Worm (Caenorhabditis elegans) whole organism, L1 larva: Measurements from ENCODE around the gene nspc-20.

ENCODE experiments used
- lin-39 ChIP-seq: fragments of 150-350 bp; optimal IDR thresholded peaks from 2 replicates; lab custom pipeline; 2014; ENCODE audit warnings: missing biosample characterization, missing genetic modification reagents, missing genetic modification characterization
- nhr-12 ChIP-seq: sonication (generic microtip); optimal IDR thresholded peaks from 2 replicates; lab custom pipeline; 2017; ENCODE audit warnings: missing biosample characterization, missing genetic modification characterization
- nhr-20 ChIP-seq: sonication (generic microtip); optimal IDR thresholded peaks from 2 replicates; lab custom pipeline; 2016; ENCODE audit warnings: mild to moderate bottlenecking, missing genetic modification characterization, missing compliant biosample characterization
- nhr-77 ChIP-seq: fragments of 150-350 bp; optimal IDR thresholded peaks from 2 replicates; lab custom pipeline; 2014; ENCODE audit warnings: missing biosample characterization, missing genetic modification characterization
- pag-3 ChIP-seq: sonication (generic microtip); optimal IDR thresholded peaks from 2 replicates; lab custom pipeline; 2017; ENCODE audit warnings: missing genetic modification characterization, mild to moderate bottlenecking, missing compliant biosample characterization, antibody characterized with exemption, borderline replicate concordance; ENCODE audit not compliant: insufficient read depth
- skn-1 ChIP-seq: fragments of 150-350 bp; optimal IDR thresholded peaks from 2 replicates; lab custom pipeline; 2014; ENCODE audit warnings: missing biosample characterization, missing genetic modification characterization
- zag-1 ChIP-seq: fragments of 150-350 bp; optimal IDR thresholded peaks from 2 replicates; lab custom pipeline; 2014; ENCODE audit warnings: missing biosample characterization, missing genetic modification characterization
- ztf-11 ChIP-seq, 2 experiments: sonication (generic microtip); optimal IDR thresholded peaks; 2 replicates each; lab custom pipeline; 2016 to 2017; ENCODE audit warnings: missing genetic modification characterization in 2 of 2, missing biosample characterization in 1 of 2, missing compliant biosample characterization in 1 of 2
- ztf-4 ChIP-seq: fragments of 150-350 bp; optimal IDR thresholded peaks from 2 replicates; lab custom pipeline; 2014; ENCODE audit warnings: missing biosample characterization, missing genetic modification characterization

ce11 chrX:14486503-14486902, 43.5 kb downstream of the nspc-20 start:
- TF ChIP-seq zag-1, result no peak
- no peak for TF ChIP-seq nhr-12 (tag; lab: Kevin White, UChicago)
- TF ChIP-seq lin-39 (tag; lab: Kevin White, UChicago), result no peak
- no peak for TF ChIP-seq nhr-77 (tag; lab: Kevin White, UChicago)
- TF ChIP-seq ztf-11 (tag; optimal IDR thresholded peaks at IDR 0.05; lab: Kevin White, UChicago), result no peak
- no peak for TF ChIP-seq nhr-20 (tag; lab: Kevin White, UChicago)
- no peak for TF ChIP-seq ztf-4 (tag; lab: Kevin White, UChicago)
- no peak for TF ChIP-seq skn-1 (tag; lab: Kevin White, UChicago)
- no peak for TF ChIP-seq pag-3 (tag; lab: Kevin White, UChicago)
